Worm (Caenorhabditis elegans) whole organism, early embryonic: Measurements from ENCODE around the gene fbxb-47.

Experiments used
- B0310.2 ChIP-seq: sonication (generic microtip); optimal IDR thresholded peaks from 2 replicates; lab custom pipeline; 2016; ENCODE audit warnings: mild to moderate bottlenecking, missing genetic modification characterization, missing compliant biosample characterization
- F13C5.2 ChIP-seq: sonication (generic microtip); optimal IDR thresholded peaks from 2 replicates; lab custom pipeline; 2017; ENCODE audit warnings: mild to moderate bottlenecking, missing genetic modification characterization, inconsistent platforms, missing compliant biosample characterization
- aly-1 ChIP-seq: sonication (generic microtip); optimal IDR thresholded peaks from 2 replicates; lab custom pipeline; 2016; ENCODE audit warnings: missing genetic modification characterization, missing compliant biosample characterization
- ama-1 ChIP-seq: fragments of 150-350 bp; optimal IDR thresholded peaks from 2 replicates; lab custom pipeline; 2014
- ceh-13 ChIP-seq: fragments of 200-800 bp; sonication (Bioruptor generic); optimal IDR thresholded peaks from 2 replicates; lab custom pipeline; 2018; ENCODE audit warnings: mild to moderate bottlenecking, missing genetic modification characterization, missing compliant biosample characterization
- ceh-36 ChIP-seq: sonication (generic microtip); optimal IDR thresholded peaks from 2 replicates; lab custom pipeline; 2016; ENCODE audit warnings: missing genetic modification characterization, inconsistent platforms, missing compliant biosample characterization
- ets-7 ChIP-seq: sonication (generic microtip); optimal IDR thresholded peaks from 2 replicates; lab custom pipeline; 2016; ENCODE audit warnings: missing genotype, missing genetic modification characterization, missing compliant biosample characterization
- flt-1 ChIP-seq: fragments of 200-800 bp; sonication (Bioruptor generic); IDR thresholded peaks from 2 replicates; pipeline ENCODE4 v1.3.6; 2022; ENCODE audit warnings: missing genetic modification characterization, missing compliant biosample characterization
- hmbx-1 ChIP-seq: sonication (generic microtip); optimal IDR thresholded peaks from 2 replicates; lab custom pipeline; 2016; ENCODE audit warnings: mild to moderate bottlenecking, missing genetic modification characterization, missing compliant biosample characterization
- hmg-4 ChIP-seq: fragments of 200-800 bp; sonication (Bioruptor generic); optimal IDR thresholded peaks from 2 replicates; lab custom pipeline; 2018; ENCODE audit warnings: mild to moderate bottlenecking, missing genetic modification characterization, missing compliant biosample characterization
- hnd-1 ChIP-seq: sonication (generic microtip); optimal IDR thresholded peaks from 2 replicates; lab custom pipeline; 2016; ENCODE audit warnings: missing genetic modification characterization, missing compliant biosample characterization
- pes-1 ChIP-seq: fragments of 200-800 bp; sonication (Bioruptor generic); IDR thresholded peaks from 2 replicates; pipeline ENCODE4 v1.3.6; 2022; ENCODE audit warnings: missing genetic modification reagents, missing genetic modification characterization, missing compliant biosample characterization
- scrt-1 ChIP-seq: fragments of 200-800 bp; sonication (Bioruptor generic); IDR thresholded peaks from 2 replicates; pipeline ENCODE4 v1.3.6; 2022; ENCODE audit warnings: missing genetic modification characterization, missing compliant biosample characterization
- sea-1 ChIP-seq: fragments of 200-800 bp; sonication (Bioruptor generic); conservative IDR thresholded peaks from 2 replicates; pipeline ENCODE4 v1.3.6; 2022; ENCODE audit warnings: missing genetic modification characterization, missing compliant biosample characterization
- tbx-11 ChIP-seq: fragments of 200-800 bp; sonication (Bioruptor generic); IDR thresholded peaks from 2 replicates; pipeline ENCODE4 v1.3.6; 2022; ENCODE audit warnings: missing genetic modification characterization, missing compliant biosample characterization
- tbx-37 ChIP-seq: fragments of 200-800 bp; sonication (Bioruptor generic); conservative IDR thresholded peaks from 2 replicates; pipeline ENCODE4 v1.3.6; 2022; ENCODE audit warnings: missing genetic modification reagents, missing genetic modification characterization, missing compliant biosample characterization
- tra-4 ChIP-seq: sonication (generic microtip); optimal IDR thresholded peaks from 2 replicates; lab custom pipeline; 2017; ENCODE audit warnings: missing genetic modification characterization, missing compliant biosample characterization

fbxb-47 gene

ce11 chrII:1676088-1676487 is 27.2 kb downstream of the fbxb-47 start, which contains the start of gene fbxb-17:
fbxb-17 (plus strand) TSS chrII:1676388.
- TF ChIP-seq ceh-36 (tag; lab: Kevin White, UChicago) (no peak), ama-1 (no peak), ets-7 (tag; lab: Kevin White, UChicago) (no peak), tra-4 (tag; lab: Kevin White, UChicago) (no peak), tbx-11 (GFP tag; lab: Robert Waterston, UW) (no peak), tbx-37 (no peak), B0310.2 (tag; lab: Kevin White, UChicago) (no peak), scrt-1 (GFP tag; lab: Robert Waterston, UW) (no peak), sea-1 (no peak), pes-1 (GFP tag; lab: Robert Waterston, UW) (no peak), hmg-4 (GFP tag; lab: Kevin White, UChicago) (no peak)

DNA sequence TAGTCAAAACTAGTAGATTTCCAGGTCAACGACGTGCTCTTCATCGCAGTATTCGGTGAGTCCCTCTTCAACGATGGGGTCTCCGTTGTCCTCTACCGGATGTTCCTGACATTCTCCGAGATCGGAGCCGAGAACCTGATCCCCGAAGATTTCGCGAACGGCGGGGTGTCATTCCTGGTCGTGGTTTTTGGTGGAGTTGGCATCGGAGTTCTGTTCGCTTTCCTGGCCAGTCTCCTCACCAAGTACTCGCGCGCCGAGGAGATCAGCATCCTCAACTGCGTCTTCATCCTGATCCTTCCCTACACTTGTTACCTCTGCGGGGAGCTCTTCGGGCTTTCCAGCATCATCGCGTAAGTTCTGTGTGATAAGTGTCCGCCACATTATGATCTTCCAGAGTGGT is 30.6 kb downstream of the fbxb-47 start:
- TF ChIP-seq tbx-11 (GFP tag; lab: Robert Waterston, UW) (no peak), scrt-1 (GFP tag; lab: Robert Waterston, UW) (no peak), ets-7 (tag; lab: Kevin White, UChicago) (no peak), flt-1 (GFP tag; lab: Robert Waterston, UW) (no peak), hnd-1 (no peak), pes-1 (GFP tag; lab: Robert Waterston, UW) (no peak), B0310.2 (tag; lab: Kevin White, UChicago) (no peak), tra-4 (tag; lab: Kevin White, UChicago) (no peak), F13C5.2 (tag; lab: Kevin White, UChicago) (no peak), hmbx-1 (tag; lab: Kevin White, UChicago) (no peak), ceh-13 (GFP tag; lab: Kevin White, UChicago) (no peak), ceh-36 (tag; lab: Kevin White, UChicago) (no peak), hmg-4 (GFP tag; lab: Kevin White, UChicago) (no peak), aly-1 (tag; lab: Kevin White, UChicago) (no peak), tbx-37 (no peak), ama-1 (no peak), sea-1 (no peak)

DNA sequence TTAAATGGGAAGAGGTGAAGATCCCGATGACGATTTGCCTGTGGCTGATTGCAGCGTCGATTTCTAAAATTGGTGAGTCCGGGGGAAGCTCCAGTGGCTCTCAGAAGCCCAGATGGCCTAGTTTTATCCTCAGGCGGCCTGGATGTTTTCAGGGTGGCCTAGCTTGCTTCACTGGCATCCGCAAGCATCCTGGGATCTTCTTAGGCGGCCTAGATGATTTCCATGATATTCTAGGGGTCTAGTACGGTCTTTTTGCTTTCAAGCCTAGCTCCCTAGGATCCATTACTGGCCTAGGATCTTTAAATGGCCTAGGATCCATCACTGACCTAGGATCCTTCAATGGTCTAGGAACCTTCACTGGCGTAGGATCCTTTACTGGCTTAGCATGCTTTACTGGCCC is 32.3 kb downstream of the fbxb-47 start:
- TF ChIP-seq hmbx-1 (tag; lab: Kevin White, UChicago), result no peak
- TF ChIP-seq ets-7 (tag; lab: Kevin White, UChicago), result no peak
- TF ChIP-seq pes-1 (GFP tag; lab: Robert Waterston, UW), result no peak
- no peak for TF ChIP-seq ceh-36 (tag; lab: Kevin White, UChicago)
- no peak for TF ChIP-seq tbx-11 (GFP tag; lab: Robert Waterston, UW)

ce11 chrII:1670260-1670879 is 32.9 kb downstream of the fbxb-47 start, which contains the start of gene nhx-6:
nhx-6 (plus strand) TSS chrII:1670829.
- no peak for TF ChIP-seq flt-1 (GFP tag; lab: Robert Waterston, UW)
- no peak for TF ChIP-seq ets-7 (tag; lab: Kevin White, UChicago)
- TF ChIP-seq hmg-4 (GFP tag; lab: Kevin White, UChicago), result no peak
- TF ChIP-seq tbx-37, result no peak
- TF ChIP-seq aly-1 (tag; lab: Kevin White, UChicago), result no peak
- no peak for TF ChIP-seq hmbx-1 (tag; lab: Kevin White, UChicago)
- no peak for TF ChIP-seq sea-1
- no peak for TF ChIP-seq ama-1
- TF ChIP-seq tra-4 (tag; lab: Kevin White, UChicago), result no peak
- no peak for TF ChIP-seq pes-1 (GFP tag; lab: Robert Waterston, UW)
- no peak for TF ChIP-seq F13C5.2 (tag; lab: Kevin White, UChicago)
- TF ChIP-seq B0310.2 (tag; lab: Kevin White, UChicago), result no peak
- no peak for TF ChIP-seq hnd-1
- TF ChIP-seq ceh-36 (tag; lab: Kevin White, UChicago), result no peak
- TF ChIP-seq ceh-13 (GFP tag; lab: Kevin White, UChicago), result no peak

DNA sequence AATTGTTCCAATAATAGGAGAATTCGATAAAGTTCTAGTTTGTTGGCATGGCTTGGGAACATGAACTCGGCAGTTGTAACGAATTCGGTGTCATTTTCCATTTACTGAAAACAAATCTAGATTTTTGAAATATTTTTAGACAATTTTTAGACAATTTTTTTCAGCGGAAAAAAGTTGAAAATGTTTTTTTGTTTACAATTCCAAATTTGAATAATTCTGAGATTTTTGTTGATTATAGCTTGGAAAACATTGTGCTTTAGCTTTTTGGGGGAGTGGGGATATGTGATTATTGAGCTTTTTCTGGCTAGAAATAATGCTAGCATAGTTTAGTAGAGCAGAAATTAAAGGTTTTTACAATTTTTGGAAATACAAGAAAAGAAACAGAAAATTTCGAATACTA is 34.4 kb downstream of the fbxb-47 start, which contains the start of gene srw-97:
TSS of gene srw-97 (minus strand) at position 101 of the 400 bp plus-strand sequence.
- TF ChIP-seq ceh-36 (tag; lab: Kevin White, UChicago) (no peak), tra-4 (tag; lab: Kevin White, UChicago) (no peak), hmg-4 (GFP tag; lab: Kevin White, UChicago) (no peak), scrt-1 (GFP tag; lab: Robert Waterston, UW) (no peak), hmbx-1 (tag; lab: Kevin White, UChicago) (no peak), flt-1 (GFP tag; lab: Robert Waterston, UW) (no peak), hnd-1 (no peak), aly-1 (tag; lab: Kevin White, UChicago) (no peak), tbx-37 (no peak), F13C5.2 (tag; lab: Kevin White, UChicago) (no peak), tbx-11 (GFP tag; lab: Robert Waterston, UW) (no peak), B0310.2 (tag; lab: Kevin White, UChicago) (no peak), ceh-13 (GFP tag; lab: Kevin White, UChicago) (no peak), ets-7 (tag; lab: Kevin White, UChicago) (no peak), sea-1 (no peak), ama-1 (no peak), pes-1 (GFP tag; lab: Robert Waterston, UW) (no peak)

DNA sequence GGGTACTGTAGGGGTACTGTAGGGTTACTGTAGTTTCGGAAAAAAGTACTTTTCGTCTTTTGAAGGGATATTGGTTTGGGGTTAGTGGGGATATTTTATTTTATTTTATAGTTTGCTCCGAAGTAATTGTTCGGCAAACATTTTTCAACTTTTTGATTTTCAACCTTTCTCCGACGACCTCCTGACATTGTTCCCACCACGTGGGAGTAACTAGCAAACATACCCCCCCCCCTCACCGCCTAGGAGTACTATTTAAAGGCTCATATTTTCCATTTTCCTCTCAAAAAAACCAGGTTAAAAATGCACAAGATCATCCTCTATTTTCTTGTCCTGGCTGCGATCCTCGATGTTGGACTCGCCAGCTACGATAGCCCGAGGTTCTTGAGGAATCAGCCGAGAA is 37.2 kb downstream of the fbxb-47 start, which contains the start of gene srlf-29:
TSS of gene srlf-29 (plus strand) at position 301 of the 400 bp plus-strand sequence.
- TF ChIP-seq ama-1, result no peak
- no peak for TF ChIP-seq ceh-36 (tag; lab: Kevin White, UChicago)
- TF ChIP-seq hmbx-1 (tag; lab: Kevin White, UChicago), result no peak
- no peak for TF ChIP-seq ets-7 (tag; lab: Kevin White, UChicago)
- TF ChIP-seq tbx-11 (GFP tag; lab: Robert Waterston, UW), result no peak
- TF ChIP-seq scrt-1 (GFP tag; lab: Robert Waterston, UW), result no peak
- no peak for TF ChIP-seq ceh-13 (GFP tag; lab: Kevin White, UChicago)
- no peak for TF ChIP-seq hmg-4 (GFP tag; lab: Kevin White, UChicago)
- no peak for TF ChIP-seq pes-1 (GFP tag; lab: Robert Waterston, UW)

DNA sequence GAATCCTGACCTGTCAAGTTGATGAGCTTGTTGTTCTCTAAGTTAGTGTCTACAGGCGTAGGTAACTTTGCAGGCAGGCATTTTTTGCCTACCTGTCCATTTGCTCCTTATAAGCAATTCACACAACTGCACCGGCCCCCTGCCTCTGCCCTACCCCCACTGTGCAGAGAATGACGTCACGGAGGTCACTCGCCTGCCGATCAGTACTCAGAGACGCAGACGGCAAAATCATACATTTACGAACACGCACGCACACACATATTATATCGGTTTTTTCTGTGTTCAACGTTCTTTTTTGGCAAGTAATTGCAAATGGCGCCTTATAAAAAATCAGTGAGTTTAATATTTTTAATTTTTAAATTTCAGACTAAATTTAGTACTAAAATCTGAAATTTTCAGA is 39.7 kb downstream of the fbxb-47 start, which contains the start of gene duxl-1:
TSS of gene duxl-1 (plus strand) at position 184 of the 400 bp plus-strand sequence.
- TF ChIP-seq scrt-1 (GFP tag; lab: Robert Waterston, UW) (no peak), hmg-4 (GFP tag; lab: Kevin White, UChicago) (peak; percentile 16)
